Fruit fly (Drosophila melanogaster): ENCODE results near the gene CG32563.

DNA sequence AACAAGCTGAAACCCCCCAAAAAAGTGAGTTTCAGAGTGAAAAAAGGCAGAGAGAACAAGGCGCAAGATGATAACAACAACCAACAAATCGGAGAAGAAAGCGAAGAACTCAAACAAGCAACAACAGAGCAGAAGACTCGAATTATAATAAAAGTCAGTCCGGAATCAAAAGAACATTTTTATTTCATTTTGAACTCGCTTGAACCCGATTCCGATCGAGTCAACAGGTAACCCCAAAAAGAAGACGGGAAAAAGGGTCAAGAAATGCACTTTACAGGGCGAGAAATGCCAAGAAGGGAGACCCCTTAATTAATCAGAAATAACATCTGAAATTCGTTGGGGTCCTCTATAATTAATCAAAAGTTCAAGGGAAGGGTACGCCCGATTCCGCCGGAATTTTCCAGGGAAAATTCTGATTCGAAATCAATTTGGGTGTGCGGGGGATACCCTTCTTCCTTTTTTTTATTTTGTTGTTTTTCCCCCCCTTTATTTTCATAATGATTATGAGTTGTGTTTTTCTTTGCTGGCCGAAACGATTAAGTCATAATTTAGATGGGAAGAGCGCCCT is 45.7 kb upstream of the CG32563 start:
- TF ChIP-seq CTCF (optimal IDR thresholded peaks at IDR 0.05) (no peak), CG8478 (optimal IDR thresholded peaks at IDR 0.05) (no peak)

All from S2 (cell line).